In the genomic region with DNA sequence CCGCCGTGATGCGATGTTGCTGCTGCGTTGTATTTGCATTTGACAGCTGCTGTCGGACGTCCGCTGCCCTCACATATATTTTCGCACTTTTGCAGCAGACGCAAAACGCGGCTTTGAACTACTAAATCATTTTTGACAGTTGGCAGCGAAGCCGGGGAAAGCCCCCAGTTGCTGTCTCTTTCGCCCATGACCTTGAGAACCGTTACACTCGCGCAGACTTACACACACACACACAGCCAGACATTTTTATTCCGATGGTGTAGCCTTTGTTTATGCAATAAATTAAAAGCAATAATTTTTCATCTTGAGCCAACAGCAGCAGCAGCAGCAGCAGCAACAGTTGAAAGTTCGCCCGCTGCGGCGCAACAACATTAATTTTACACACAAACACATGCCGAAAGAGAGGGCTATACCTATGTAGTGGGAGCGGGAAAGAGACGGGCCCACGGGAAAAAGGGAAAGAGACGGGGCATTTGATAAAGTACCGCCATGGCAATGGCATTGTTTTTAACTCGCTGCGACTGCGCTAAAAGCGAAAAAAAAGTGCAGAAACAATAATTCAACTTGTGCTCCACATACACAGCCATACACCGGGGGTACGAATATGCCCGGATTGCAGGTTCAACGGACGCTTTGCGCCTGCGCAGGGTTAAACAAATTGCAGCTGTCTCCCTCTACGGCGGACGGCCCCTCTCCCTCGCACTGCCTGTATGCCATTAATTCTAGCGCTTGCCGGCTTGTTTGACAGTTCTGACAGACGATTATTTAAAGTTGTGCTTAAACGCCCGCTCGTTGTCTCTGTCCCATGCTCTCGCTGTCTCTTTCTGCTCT, we compare ENCODE assay signal across 1 fruit fly cellular context.
TF ChIP-seq lines count a peak whose summit lies in the region.

No protein-coding gene starts in this region.

TF ChIP-seq in whole organism, embryonic, 481 proteins besides CTCF, POLR2A, EP300 and RAD21 (continued from another document):
- TF ChIP-seq CG32767 (GFP tag; IDR thresholded peaks at IDR 0.05; lab: Robert Waterston, UW) = 0 out of 2 replicates have a peak, but pooled peaks have one; percentile 8
- TF ChIP-seq so (GFP tag; IDR thresholded peaks at IDR 0.05; lab: Robert Waterston, UW) = 0 out of 3 replicates have a peak, but pooled peaks have one; percentile 20
- TF ChIP-seq Hr78 (GFP tag; optimal IDR thresholded peaks at IDR 0.05; lab: Kevin White, UChicago) = peak in 1 of 2 experiments; percentile 19
- peak; percentile 56 for TF ChIP-seq scrt (GFP tag; optimal IDR thresholded peaks at IDR 0.05; lab: Kevin White, UChicago)
- peak; percentile 79 for TF ChIP-seq CG8478 (optimal IDR thresholded peaks at IDR 0.05; lab: Kevin White, UChicago)
- no peak for TF ChIP-seq hkb (optimal IDR thresholded peaks at IDR 0.05; lab: Kevin White, UChicago)
- no peak for TF ChIP-seq hkb (GFP tag; IDR thresholded peaks at IDR 0.05; lab: Robert Waterston, UW)
- TF ChIP-seq crol (GFP tag; IDR thresholded peaks at IDR 0.05; lab: Robert Waterston, UW) = peak; percentile 32; the same call in 1 of the 2 replicates
- no peak for TF ChIP-seq Neu2 (GFP tag; optimal IDR thresholded peaks at IDR 0.05; lab: Kevin White, UChicago; ENCODE audit: borderline replicate concordance)
- peak; percentile 66 for TF ChIP-seq Med (GFP tag; lab: Kevin White, UChicago)
- peak; percentile 78 for TF ChIP-seq CG1832 (GFP tag; optimal IDR thresholded peaks at IDR 0.05; lab: Kevin White, UChicago)
- peak in 1 of 2 experiments; percentile 7 for TF ChIP-seq Dfd (GFP tag; optimal IDR thresholded peaks at IDR 0.05; lab: Kevin White, UChicago)
